Fruit fly (Drosophila melanogaster): ENCODE data around the gene CG33648.

The CG33648 gene

DNA sequence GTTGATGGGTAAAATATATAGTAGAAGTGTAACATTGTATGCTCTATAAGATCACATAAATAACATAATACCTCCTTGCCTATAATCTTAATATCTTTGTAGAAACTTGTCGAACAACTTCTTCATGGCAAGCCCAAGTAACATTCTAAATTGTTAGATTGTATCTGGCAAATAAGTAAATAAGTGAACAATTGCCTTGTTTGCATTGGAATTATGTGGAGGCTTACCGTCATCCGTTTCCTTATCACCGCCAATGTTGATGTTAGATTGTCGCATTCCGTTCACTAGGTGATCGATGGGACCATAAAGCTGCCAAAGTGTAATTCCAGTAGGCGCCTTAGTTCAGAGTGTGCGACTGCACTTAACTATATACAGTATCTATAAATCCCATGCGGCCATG, 32.7 kb downstream of the CG33648 start (continued):
- no peak for TF ChIP-seq CG2889 (GFP tag; IDR thresholded peaks at IDR 0.05)
- no peak for TF ChIP-seq Dip2 (GFP tag; IDR thresholded peaks at IDR 0.05)
- peak; percentile 86 for TF ChIP-seq trh (GFP tag; optimal IDR thresholded peaks at IDR 0.05)
- TF ChIP-seq CG18262 (tag; optimal IDR thresholded peaks at IDR 0.05) = peak; percentile 78
- TF ChIP-seq Hsf (GFP tag; optimal IDR thresholded peaks at IDR 0.05) = peak; percentile 58
- no peak for TF ChIP-seq Oaz (GFP tag; IDR thresholded peaks at IDR 0.05)
- peak; percentile 31; the same call in 1 of the 3 replicates for TF ChIP-seq tgo (GFP tag; IDR thresholded peaks at IDR 0.05)
- peak; percentile 45 for TF ChIP-seq CG3281 (GFP tag; optimal IDR thresholded peaks at IDR 0.05)
- no peak for TF ChIP-seq br (optimal IDR thresholded peaks at IDR 0.05)
- no peak for TF ChIP-seq CG31224 (GFP tag; IDR thresholded peaks at IDR 0.05)
- peak; percentile 62 for TF ChIP-seq Dad (GFP tag; optimal IDR thresholded peaks at IDR 0.05)
- peak; percentile 27; the same call in 1 of the 2 replicates for TF ChIP-seq ttk (GFP tag; IDR thresholded peaks at IDR 0.05)
- TF ChIP-seq btn (GFP tag; optimal IDR thresholded peaks at IDR 0.05) = peak; percentile 91
- peak; percentile 70 for TF ChIP-seq Fer1 (GFP tag; optimal IDR thresholded peaks at IDR 0.05)
- peak; percentile 74 for TF ChIP-seq nerfin-1 (tag; optimal IDR thresholded peaks at IDR 0.05)
- TF ChIP-seq CG31441 (GFP tag; IDR thresholded peaks at IDR 0.05) = peak; percentile 72; the same call in 1 of the 2 replicates
- TF ChIP-seq CoRest (tag; optimal IDR thresholded peaks at IDR 0.05) = peak; percentile 71
- TF ChIP-seq CG9797 (GFP tag; optimal IDR thresholded peaks at IDR 0.05) = peak; percentile 18
- TF ChIP-seq CG11247 (GFP tag; IDR thresholded peaks at IDR 0.05) = peak; percentile 68
- TF ChIP-seq sens (GFP tag) = peak; percentile 99
- TF ChIP-seq z (GFP tag; IDR thresholded peaks at IDR 0.05) = peak; percentile 37; the same call in 1 of the 3 replicates
- TF ChIP-seq CG10654 (GFP tag; optimal IDR thresholded peaks at IDR 0.05) = peak; percentile 80
- TF ChIP-seq CG3065 (GFP tag; optimal IDR thresholded peaks at IDR 0.05) = peak; percentile 85
- peak; percentile 93 for TF ChIP-seq Vsx1 (GFP tag; optimal IDR thresholded peaks at IDR 0.05)
- peak; percentile 56 for TF ChIP-seq ap (GFP tag; IDR thresholded peaks at IDR 0.05)
- TF ChIP-seq CG10267 (tag; optimal IDR thresholded peaks at IDR 0.05) = peak; percentile 58
- TF ChIP-seq luna (GFP tag; optimal IDR thresholded peaks at IDR 0.05) = no peak
- TF ChIP-seq seq (GFP tag; IDR thresholded peaks at IDR 0.05) = peak; percentile 68; the same call in 1 of the 2 replicates
- peak; percentile 94 for TF ChIP-seq fd64A (GFP tag; optimal IDR thresholded peaks at IDR 0.05)
- TF ChIP-seq trem (tag; optimal IDR thresholded peaks at IDR 0.05) = no peak
- TF ChIP-seq CG8478 (optimal IDR thresholded peaks at IDR 0.05) = no peak
- TF ChIP-seq Blimp-1 (GFP tag; optimal IDR thresholded peaks at IDR 0.05) = peak; percentile 87
- peak; percentile 87 for TF ChIP-seq en (GFP tag; optimal IDR thresholded peaks at IDR 0.05)
- no peak for TF ChIP-seq CG14860 (GFP tag; IDR thresholded peaks at IDR 0.05; ENCODE audit: partially characterized antibody)
- TF ChIP-seq HLH3B (GFP tag; IDR thresholded peaks at IDR 0.05) = peak; percentile 77; the same call in 1 of the 2 replicates
- peak; percentile 96 for TF ChIP-seq Med (GFP tag)
- peak; percentile 87 for TF ChIP-seq CG12104 (GFP tag; optimal IDR thresholded peaks at IDR 0.05)
- peak; percentile 57 for TF ChIP-seq CG15011 (GFP tag; optimal IDR thresholded peaks at IDR 0.05)
- no peak for TF ChIP-seq ab (GFP tag; optimal IDR thresholded peaks at IDR 0.05)
- TF ChIP-seq CG14965 (GFP tag; optimal IDR thresholded peaks at IDR 0.05; ENCODE audit: borderline replicate concordance) = peak; percentile 82
- no peak for TF ChIP-seq NFAT (GFP tag; IDR thresholded peaks at IDR 0.05)
- peak; percentile 96 for TF ChIP-seq CG12236 (GFP tag; optimal IDR thresholded peaks at IDR 0.05)
- peak; percentile 56 for TF ChIP-seq CG12391 (tag; optimal IDR thresholded peaks at IDR 0.05)
- peak; percentile 96 for TF ChIP-seq CG33213 (GFP tag; optimal IDR thresholded peaks at IDR 0.05)
- no peak for TF ChIP-seq pita (GFP tag; optimal IDR thresholded peaks at IDR 0.05)
- TF ChIP-seq CG13424 (tag; optimal IDR thresholded peaks at IDR 0.05) = peak; percentile 69
- TF ChIP-seq prd (optimal IDR thresholded peaks at IDR 0.05) = no peak
- peak; percentile 55; the same call in 2 of the 3 replicates for TF ChIP-seq prd (GFP tag; IDR thresholded peaks at IDR 0.05)
- TF ChIP-seq CG42726 (GFP tag; IDR thresholded peaks at IDR 0.05; ENCODE audit: partially characterized antibody) = no peak
- peak; percentile 70 for TF ChIP-seq CG5180 (GFP tag; optimal IDR thresholded peaks at IDR 0.05)
- peak; percentile 90 for TF ChIP-seq Side (GFP tag; optimal IDR thresholded peaks at IDR 0.05)
- peak; percentile 73 for TF ChIP-seq maf-S (GFP tag; optimal IDR thresholded peaks at IDR 0.05)

Data from whole organism, embryonic.